Fruit fly (Drosophila melanogaster) whole organism, embryonic: ENCODE data around the gene CG43407.
A peak's percentile ranks its signal among the peaks of the same experiment; 100 is the strongest.

ENCODE experiments used
- Atf-2 ChIP-seq: fragments of 200-800 bp; sonication (Bioruptor generic); optimal IDR thresholded peaks from 2 replicates; lab custom pipeline; 2016; ENCODE audit warnings: missing biosample characterization, missing genetic modification characterization
- Bteb2 ChIP-seq: fragments of 200-800 bp; sonication (Bioruptor generic); optimal IDR thresholded peaks from 2 replicates; lab custom pipeline; 2016; ENCODE audit warnings: missing biosample characterization, missing genetic modification characterization
- CG11504 ChIP-seq: fragments of 200-800 bp; sonication (Bioruptor generic); optimal IDR thresholded peaks from 3 replicates; lab custom pipeline; 2019; ENCODE audit warnings: missing biosample characterization, mild to moderate bottlenecking, missing genetic modification characterization, moderate library complexity
- CG1233 ChIP-seq: fragments of 200-800 bp; sonication (Bioruptor generic); optimal IDR thresholded peaks from 4 replicates; lab custom pipeline; 2018; ENCODE audit warnings: missing biosample characterization, mild to moderate bottlenecking, missing genetic modification characterization
- CG1602 ChIP-seq: fragments of 200-800 bp; sonication (Bioruptor generic); optimal IDR thresholded peaks from 3 replicates; lab custom pipeline; 2016; ENCODE audit warnings: missing biosample characterization, missing genetic modification characterization
- CG17385 ChIP-seq: fragments of 200-800 bp; sonication (Bioruptor generic); optimal IDR thresholded peaks from 3 replicates; lab custom pipeline; 2018; ENCODE audit warnings: missing biosample characterization, mild to moderate bottlenecking, missing genetic modification characterization
- CG17912 ChIP-seq: fragments of 200-800 bp; sonication (Bioruptor generic); optimal IDR thresholded peaks from 2 replicates; lab custom pipeline; 2018; ENCODE audit warnings: missing biosample characterization, mild to moderate bottlenecking, missing genetic modification characterization
- CG18476 ChIP-seq: fragments of 200-800 bp; sonication (Bioruptor generic); optimal IDR thresholded peaks from 2 replicates; lab custom pipeline; 2016; ENCODE audit warnings: missing biosample characterization, mild to moderate bottlenecking, missing genetic modification characterization
- CG2199 ChIP-seq: fragments of 200-800 bp; sonication (Bioruptor generic); IDR thresholded peaks from 3 replicates; pipeline ENCODE4 v1.3.6; 2022; ENCODE audit warnings: missing biosample characterization, missing genetic modification characterization
- CG4854 ChIP-seq: fragments of 200-800 bp; sonication (Bioruptor generic); optimal IDR thresholded peaks from 2 replicates; lab custom pipeline; 2016; ENCODE audit warnings: missing biosample characterization, missing genetic modification characterization, inconsistent platforms
- CG6791 ChIP-seq: fragments of 200-800 bp; sonication (Bioruptor generic); IDR thresholded peaks from 3 replicates; pipeline ENCODE4 v1.3.6; 2022; ENCODE audit warnings: missing biosample characterization, missing genetic modification characterization; ENCODE audit not compliant: partially characterized antibody
- CG8944 ChIP-seq: fragments of 200-800 bp; sonication (Bioruptor generic); optimal IDR thresholded peaks from 3 replicates; lab custom pipeline; 2016; ENCODE audit warnings: missing biosample characterization, missing genetic modification characterization
- CTCF ChIP-seq: fragments of 200-800 bp; sonication (Bioruptor generic); optimal IDR thresholded peaks from 2 replicates; lab custom pipeline; 2017; ENCODE audit warnings: missing biosample characterization, mild to moderate bottlenecking, missing genetic modification characterization, moderate library complexity
- D ChIP-seq, 2 experiments: fragments of 200-800 bp in 1 of 2; fragments of >200 bp in 1 of 2; sonication (Bioruptor generic) in 1 of 2; optimal IDR thresholded peaks; 2 replicates in 1 of 2; 3 replicates in 1 of 2; lab custom pipeline; 2017; ENCODE audit warnings: mild to moderate bottlenecking in 1 of 2, missing biosample characterization in 1 of 2, missing genetic modification characterization in 1 of 2, missing genetic modification reagents in 1 of 2
- Ets65A ChIP-seq: fragments of 200-800 bp; sonication (Bioruptor generic); peaks from one replicate; lab custom pipeline; 2016; ENCODE audit warnings: missing biosample characterization, missing genetic modification characterization
- HHEX ChIP-seq: fragments of 200-800 bp; sonication (Bioruptor generic); optimal IDR thresholded peaks from 3 replicates; lab custom pipeline; 2017; ENCODE audit warnings: missing biosample characterization, mild to moderate bottlenecking, missing genetic modification characterization, missing genetic modification reagents
- Lhr ChIP-seq: fragments of 200-800 bp; sonication (Bioruptor generic); optimal IDR thresholded peaks from 3 replicates; lab custom pipeline; 2017; ENCODE audit warnings: mild to moderate bottlenecking, missing biosample characterization, missing genetic modification reagents, missing genetic modification characterization
- Mad ChIP-seq: fragments of 200-800 bp; sonication (Bioruptor generic); optimal IDR thresholded peaks from 2 replicates; lab custom pipeline; 2016; ENCODE audit warnings: missing biosample characterization, missing genetic modification characterization
- Med ChIP-seq: fragments of 200-800 bp; sonication (Bioruptor generic); peaks from one replicate; lab custom pipeline; 2016; ENCODE audit warnings: missing biosample characterization, missing genetic modification characterization, mild to moderate bottlenecking, inconsistent platforms, moderate library complexity
- Mrtf ChIP-seq: fragments of 200-800 bp; sonication (Bioruptor generic); IDR thresholded peaks from 3 replicates; pipeline ENCODE4 v1.3.6; 2022; ENCODE audit warnings: missing biosample characterization, missing genetic modification characterization
- Rfx ChIP-seq: fragments of 200-800 bp; sonication (Bioruptor generic); IDR thresholded peaks from 2 replicates; pipeline ENCODE4 v1.3.6; 2022; ENCODE audit warnings: missing biosample characterization, missing genetic modification characterization
- Ssrp ChIP-seq: fragments of 200-800 bp; sonication (Bioruptor generic); optimal IDR thresholded peaks from 2 replicates; lab custom pipeline; 2018; ENCODE audit warnings: missing biosample characterization, mild to moderate bottlenecking, missing genetic modification characterization, moderate library complexity
- YL-1 ChIP-seq: fragments of 200-800 bp; sonication (Bioruptor generic); optimal IDR thresholded peaks from 3 replicates; lab custom pipeline; 2017; ENCODE audit warnings: missing biosample characterization, mild to moderate bottlenecking, missing genetic modification characterization
- ab ChIP-seq: fragments of 200-800 bp; sonication (Bioruptor generic); optimal IDR thresholded peaks from 2 replicates; lab custom pipeline; 2016; ENCODE audit warnings: missing biosample characterization, missing genetic modification characterization
- abd-A ChIP-seq: fragments of 200-800 bp; sonication (Bioruptor generic); optimal IDR thresholded peaks from 3 replicates; lab custom pipeline; 2019; ENCODE audit warnings: missing biosample characterization, mild to moderate bottlenecking, missing genetic modification characterization, moderate library complexity
- aop ChIP-seq: fragments of 200-800 bp; sonication (Bioruptor generic); IDR thresholded peaks from 2 replicates; pipeline ENCODE4 v1.3.6; 2022; ENCODE audit warnings: missing biosample characterization, missing genetic modification characterization
- ara ChIP-seq: fragments of 200-800 bp; sonication (Bioruptor generic); IDR thresholded peaks from 2 replicates; pipeline ENCODE4 v1.3.6; 2022; ENCODE audit warnings: missing biosample characterization, missing genetic modification characterization
- bab2 ChIP-seq: fragments of 200-800 bp; sonication (Bioruptor generic); optimal IDR thresholded peaks from 2 replicates; lab custom pipeline; 2016; ENCODE audit warnings: missing biosample characterization, missing genetic modification characterization
- caup ChIP-seq: fragments of 200-800 bp; sonication (Bioruptor generic); optimal IDR thresholded peaks from 3 replicates; lab custom pipeline; 2017; ENCODE audit warnings: missing biosample characterization, mild to moderate bottlenecking, missing genetic modification characterization, moderate library complexity; ENCODE audit not compliant: severe bottlenecking
- ci ChIP-seq: fragments of 200-800 bp; sonication (Bioruptor generic); IDR thresholded peaks from 3 replicates; pipeline ENCODE4 v1.3.6; 2022; ENCODE audit warnings: missing biosample characterization, missing genetic modification characterization
- ewg ChIP-seq: fragments of 200-800 bp; sonication (Bioruptor generic); optimal IDR thresholded peaks from 3 replicates; lab custom pipeline; 2017; ENCODE audit warnings: mild to moderate bottlenecking, missing biosample characterization, missing genetic modification reagents, missing genetic modification characterization
- grau ChIP-seq: fragments of 200-800 bp; optimal IDR thresholded peaks from 3 replicates; lab custom pipeline; 2019; ENCODE audit warnings: missing biosample characterization, mild to moderate bottlenecking, missing genetic modification characterization, moderate library complexity
- hbn ChIP-seq: fragments of 200-800 bp; sonication (Bioruptor generic); IDR thresholded peaks from 2 replicates; pipeline ENCODE4 v1.3.6; 2022; ENCODE audit warnings: missing biosample characterization, missing genetic modification characterization; ENCODE audit not compliant: partially characterized antibody
- kni ChIP-seq: fragments of 200-800 bp; sonication (Bioruptor generic); optimal IDR thresholded peaks from 3 replicates; lab custom pipeline; 2017; ENCODE audit warnings: mild to moderate bottlenecking, missing biosample characterization, missing genetic modification reagents, missing genetic modification characterization
- nom ChIP-seq: fragments of 200-800 bp; sonication (Bioruptor generic); optimal IDR thresholded peaks from 2 replicates; lab custom pipeline; 2017; ENCODE audit warnings: missing biosample characterization, missing genetic modification characterization, mild to moderate bottlenecking, moderate library complexity, missing genetic modification reagents
- pnt ChIP-seq: fragments of 200-800 bp; sonication (Bioruptor generic); optimal IDR thresholded peaks from 3 replicates; lab custom pipeline; 2016; ENCODE audit warnings: missing biosample characterization, missing genetic modification characterization
- ro ChIP-seq: fragments of 200-800 bp; sonication (Bioruptor generic); IDR thresholded peaks from 2 replicates; pipeline ENCODE4 v1.3.6; 2022; ENCODE audit warnings: missing biosample characterization, missing genetic modification characterization
- sd ChIP-seq: fragments of 200-800 bp; sonication (Bioruptor generic); optimal IDR thresholded peaks from 3 replicates; lab custom pipeline; 2018; ENCODE audit warnings: missing biosample characterization, mild to moderate bottlenecking, missing genetic modification characterization, moderate library complexity
- sens ChIP-seq: fragments of 200-800 bp; sonication (Bioruptor generic); peaks from one replicate; lab custom pipeline; 2016; ENCODE audit warnings: missing biosample characterization, missing genetic modification characterization
- slbo ChIP-seq: fragments of 200-800 bp; sonication (Bioruptor generic); IDR thresholded peaks from 2 replicates; pipeline ENCODE4 v1.3.6; 2022; ENCODE audit warnings: missing biosample characterization, missing genetic modification characterization
- sr ChIP-seq: fragments of 200-800 bp; sonication (Bioruptor generic); IDR thresholded peaks from 3 replicates; pipeline ENCODE4 v1.3.6; 2022; ENCODE audit warnings: missing biosample characterization, missing genetic modification characterization
- trem ChIP-seq: fragments of 200-800 bp; optimal IDR thresholded peaks from 3 replicates; lab custom pipeline; 2019; ENCODE audit warnings: missing biosample characterization, mild to moderate bottlenecking, missing genetic modification characterization, moderate library complexity
- tx ChIP-seq: fragments of 200-800 bp; sonication (Bioruptor generic); optimal IDR thresholded peaks from 2 replicates; lab custom pipeline; 2016; ENCODE audit warnings: missing biosample characterization, missing genetic modification characterization
- unc-4 ChIP-seq: fragments of 200-800 bp; sonication (Bioruptor generic); IDR thresholded peaks from 2 replicates; pipeline ENCODE4 v1.3.6; 2022; ENCODE audit warnings: missing biosample characterization, missing genetic modification characterization; ENCODE audit not compliant: partially characterized antibody
- unpg ChIP-seq: fragments of 200-800 bp; sonication (Bioruptor generic); optimal IDR thresholded peaks from 3 replicates; lab custom pipeline; 2018; ENCODE audit warnings: missing biosample characterization, mild to moderate bottlenecking, missing genetic modification characterization, moderate library complexity
- zen2 ChIP-seq: fragments of 200-800 bp; sonication (Bioruptor generic); IDR thresholded peaks from 3 replicates; pipeline ENCODE4 v1.3.6; 2022; ENCODE audit warnings: missing biosample characterization, missing genetic modification characterization; ENCODE audit not compliant: partially characterized antibody
- zfh2 ChIP-seq: fragments of 200-800 bp; sonication (Bioruptor generic); optimal IDR thresholded peaks from 2 replicates; lab custom pipeline; 2016; ENCODE audit warnings: missing biosample characterization, missing genetic modification characterization

CG43407 gene

dm6 chr3L:19024800-19025199, 28.4 kb downstream of the CG43407 start (continued):
- no peak for TF ChIP-seq unc-4 (GFP tag; lab: Robert Waterston, UW)
- TF ChIP-seq, all 482 proteins: peak for 338

- peak; percentile 74 for TF ChIP-seq Ets65A (GFP tag; lab: Kevin White, UChicago)
- TF ChIP-seq Med (GFP tag; lab: Kevin White, UChicago): peak; percentile 5
- TF ChIP-seq trem (tag; lab: Kevin White, UChicago): no peak
- peak; percentile 0 for TF ChIP-seq sens (GFP tag; lab: Kevin White, UChicago)
- TF ChIP-seq nom (GFP tag; lab: Kevin White, UChicago): peak; percentile 68
- no peak for TF ChIP-seq CG17912
- TF ChIP-seq, all 482 proteins: peak for 4
Observed at dm6 chr3L:19021701-19022100, 31.5 kb downstream of the CG43407 start.

dm6 chr3L:19020467-19020866, 32.7 kb downstream of the CG43407 start:
- no peak for TF ChIP-seq aop (GFP tag; lab: Robert Waterston, UW)
- no peak for TF ChIP-seq CG6791
- no peak for TF ChIP-seq CG4854 (GFP tag; lab: Kevin White, UChicago)
- TF ChIP-seq Mad (GFP tag; lab: Kevin White, UChicago): no peak
- no peak for TF ChIP-seq ab (GFP tag; lab: Kevin White, UChicago)
- TF ChIP-seq Mrtf: no peak
- TF ChIP-seq HHEX: peak; percentile 1
- TF ChIP-seq CG8944 (GFP tag; lab: Kevin White, UChicago): no peak
- 0 out of 2 replicates have a peak, but pooled peaks have one; percentile 11 for TF ChIP-seq Rfx (GFP tag; lab: Robert Waterston, UW)
- TF ChIP-seq CG17385: no peak
- TF ChIP-seq hbn: no peak
- no peak for TF ChIP-seq slbo (GFP tag; lab: Robert Waterston, UW)
- no peak for TF ChIP-seq zfh2
- no peak for TF ChIP-seq CTCF
- TF ChIP-seq tx (GFP tag; lab: Kevin White, UChicago): no peak
- no peak for TF ChIP-seq CG18476 (GFP tag; lab: Kevin White, UChicago)
- TF ChIP-seq Ets65A (GFP tag; lab: Kevin White, UChicago): peak; percentile 56
- no peak for TF ChIP-seq grau (tag; lab: Kevin White, UChicago)
- TF ChIP-seq pnt: no peak
- no peak for TF ChIP-seq zen2 (GFP tag; lab: Robert Waterston, UW)
- TF ChIP-seq YL-1 (GFP tag; lab: Kevin White, UChicago): no peak
- no peak for TF ChIP-seq ro (GFP tag; lab: Robert Waterston, UW)
- no peak for TF ChIP-seq CG11504 (tag; lab: Kevin White, UChicago)
- TF ChIP-seq bab2 (GFP tag; lab: Kevin White, UChicago): no peak
- no peak for TF ChIP-seq Bteb2 (GFP tag; lab: Kevin White, UChicago)
- TF ChIP-seq Ssrp: no peak
- peak; percentile 69 for TF ChIP-seq Med (GFP tag; lab: Kevin White, UChicago)
- TF ChIP-seq CG1602 (GFP tag; lab: Kevin White, UChicago): no peak
- TF ChIP-seq Lhr (GFP tag; lab: Kevin White, UChicago): no peak
- no peak for TF ChIP-seq caup (GFP tag; lab: Kevin White, UChicago)
- no peak for TF ChIP-seq ara (GFP tag; lab: Robert Waterston, UW)
- TF ChIP-seq unpg (GFP tag; lab: Kevin White, UChicago): no peak
- no peak for TF ChIP-seq D (optimal IDR thresholded peaks at IDR 0.05; lab: Kevin White, UChicago)
- no peak for TF ChIP-seq D (GFP tag; optimal IDR thresholded peaks at IDR 0.05; lab: Kevin White, UChicago)
- peak; percentile 71; the same call in 1 of the 3 replicates for TF ChIP-seq CG2199
- TF ChIP-seq sr (GFP tag; lab: Robert Waterston, UW): peak; percentile 64
- no peak for TF ChIP-seq Atf-2 (GFP tag; lab: Kevin White, UChicago)
- peak; percentile 3 for TF ChIP-seq abd-A (tag; lab: Kevin White, UChicago)
- TF ChIP-seq CG1233 (GFP tag; lab: Kevin White, UChicago): no peak
- TF ChIP-seq sd: peak; percentile 31
- no peak for TF ChIP-seq kni (GFP tag; lab: Kevin White, UChicago)
- TF ChIP-seq ewg: no peak
- TF ChIP-seq ci (GFP tag; lab: Robert Waterston, UW): 0 out of 3 replicates have a peak, but pooled peaks have one; percentile 25
